Worm (Caenorhabditis elegans) whole organism, young adult: ENCODE data around the gene clec-238.

Experiments used
- B0261.1 ChIP-seq: sonication (generic microtip); optimal IDR thresholded peaks from 2 replicates; lab custom pipeline; 2016; ENCODE audit warnings: mild to moderate bottlenecking, missing genetic modification characterization, moderate library complexity, missing compliant biosample characterization
- C06A6.2 ChIP-seq: fragments of 200-800 bp; sonication (Bioruptor generic); conservative IDR thresholded peaks from 2 replicates; pipeline ENCODE4 v1.3.6; 2022; ENCODE audit warnings: missing genetic modification characterization, missing compliant biosample characterization
- F22D6.2 ChIP-seq: sonication (generic microtip); optimal IDR thresholded peaks from 2 replicates; lab custom pipeline; 2016; ENCODE audit warnings: mild to moderate bottlenecking, missing genetic modification characterization, missing compliant biosample characterization
- F37B4.10 ChIP-seq: fragments of 200-800 bp; sonication (Bioruptor generic); IDR thresholded peaks from 2 replicates; pipeline ENCODE4 v1.3.6; 2022; ENCODE audit warnings: missing genetic modification characterization, missing compliant biosample characterization
- F55B11.4 ChIP-seq: sonication (generic microtip); optimal IDR thresholded peaks from 2 replicates; lab custom pipeline; 2016; ENCODE audit warnings: missing compliant biosample characterization, missing genetic modification characterization, borderline replicate concordance; ENCODE audit not compliant: insufficient read depth
- F57A8.1 ChIP-seq: fragments of 200-800 bp; sonication (Bioruptor generic); optimal IDR thresholded peaks from 2 replicates; lab custom pipeline; 2018; ENCODE audit warnings: mild to moderate bottlenecking, missing genetic modification characterization, moderate library complexity, missing compliant biosample characterization
- F57C9.4 ChIP-seq: sonication (generic microtip); optimal IDR thresholded peaks from 2 replicates; lab custom pipeline; 2017; ENCODE audit warnings: mild to moderate bottlenecking, missing genetic modification characterization, missing compliant biosample characterization
- T07F8.4 ChIP-seq: sonication (generic microtip); optimal IDR thresholded peaks from 2 replicates; lab custom pipeline; 2016; ENCODE audit warnings: mild to moderate bottlenecking, missing genetic modification characterization, moderate library complexity, missing compliant biosample characterization
- Y56A3A.18 ChIP-seq: fragments of 200-800 bp; sonication (Bioruptor generic); IDR thresholded peaks from 2 replicates; pipeline ENCODE4 v1.3.6; 2022; ENCODE audit warnings: missing genetic modification reagents, missing genetic modification characterization, missing compliant biosample characterization
- Y95B8A.8 ChIP-seq: fragments of 200-800 bp; sonication (Bioruptor generic); IDR thresholded peaks from 2 replicates; pipeline ENCODE4 v1.3.6; 2022; ENCODE audit warnings: missing genetic modification reagents, missing genetic modification characterization, missing compliant biosample characterization
- akir-1 ChIP-seq: fragments of 200-800 bp; sonication (Bioruptor generic); optimal IDR thresholded peaks from 2 replicates; lab custom pipeline; 2018; ENCODE audit warnings: mild to moderate bottlenecking, missing genetic modification characterization, moderate library complexity, missing compliant biosample characterization
- attf-3 ChIP-seq: fragments of 200-800 bp; sonication (Bioruptor generic); conservative IDR thresholded peaks from 2 replicates; pipeline ENCODE4 v1.3.6; 2022; ENCODE audit warnings: missing genetic modification reagents, missing genetic modification characterization, missing compliant biosample characterization
- bed-2 ChIP-seq: fragments of 200-800 bp; sonication (Bioruptor generic); IDR thresholded peaks from 2 replicates; pipeline ENCODE4 v1.3.6; 2022; ENCODE audit warnings: missing genetic modification reagents, missing genetic modification characterization, missing compliant biosample characterization
- ceh-27 ChIP-seq: fragments of 200-800 bp; sonication (Bioruptor generic); optimal IDR thresholded peaks from 2 replicates; lab custom pipeline; 2018; ENCODE audit warnings: mild to moderate bottlenecking, missing genetic modification characterization, moderate library complexity, missing compliant biosample characterization
- ceh-79 ChIP-seq: sonication (generic microtip); optimal IDR thresholded peaks from 2 replicates; lab custom pipeline; 2017; ENCODE audit warnings: mild to moderate bottlenecking, missing genetic modification characterization, missing compliant biosample characterization
- chd-7 ChIP-seq: sonication (generic microtip); optimal IDR thresholded peaks from 2 replicates; lab custom pipeline; 2016; ENCODE audit warnings: mild to moderate bottlenecking, missing genetic modification characterization, moderate library complexity, missing compliant biosample characterization
- efl-1 ChIP-seq: fragments of 150-350 bp; optimal IDR thresholded peaks from 2 replicates; lab custom pipeline; 2014; ENCODE audit warnings: missing biosample characterization, missing genetic modification reagents, missing genetic modification characterization
- egl-18 ChIP-seq: fragments of 200-800 bp; sonication (Bioruptor generic); IDR thresholded peaks from 2 replicates; pipeline ENCODE4 v1.3.6; 2022; ENCODE audit warnings: missing genetic modification reagents, missing genetic modification characterization, missing compliant biosample characterization
- egl-44 ChIP-seq: fragments of 200-800 bp; sonication (Bioruptor generic); IDR thresholded peaks from 2 replicates; pipeline ENCODE4 v1.3.6; 2022; ENCODE audit warnings: missing genetic modification reagents, missing genetic modification characterization, missing compliant biosample characterization
- ets-4 ChIP-seq: fragments of 200-800 bp; sonication (Bioruptor generic); optimal IDR thresholded peaks from 2 replicates; lab custom pipeline; 2018; ENCODE audit warnings: mild to moderate bottlenecking, missing genetic modification characterization, missing compliant biosample characterization
- hmg-1.2 ChIP-seq: fragments of 200-800 bp; sonication (Bioruptor generic); IDR thresholded peaks from 2 replicates; pipeline ENCODE4 v1.3.6; 2022; ENCODE audit warnings: missing genetic modification reagents, missing genetic modification characterization, missing compliant biosample characterization
- hsf-1 ChIP-seq: fragments of 200-800 bp; sonication (Bioruptor generic); IDR thresholded peaks from 2 replicates; pipeline ENCODE4 v1.3.6; 2022; ENCODE audit warnings: missing genetic modification reagents, missing genetic modification characterization, missing compliant biosample characterization
- lin-40 ChIP-seq: sonication (generic microtip); optimal IDR thresholded peaks from 2 replicates; lab custom pipeline; 2016; ENCODE audit warnings: missing genetic modification characterization, mild to moderate bottlenecking, missing compliant biosample characterization, missing genotype, missing genetic modification reagents
- mxl-1 ChIP-seq: sonication (generic microtip); optimal IDR thresholded peaks from 2 replicates; lab custom pipeline; 2016; ENCODE audit warnings: missing genetic modification characterization, missing compliant biosample characterization
- nfya-1 ChIP-seq: sonication (generic microtip); optimal IDR thresholded peaks from 2 replicates; lab custom pipeline; 2017; ENCODE audit warnings: antibody characterized with exemption, missing compliant biosample characterization, missing genetic modification characterization, borderline replicate concordance; ENCODE audit not compliant: insufficient read depth
- nhr-80 ChIP-seq: sonication (generic microtip); optimal IDR thresholded peaks from 2 replicates; lab custom pipeline; 2016; ENCODE audit warnings: missing genetic modification characterization, missing compliant biosample characterization
- rcor-1 ChIP-seq: fragments of 200-800 bp; sonication (Bioruptor generic); IDR thresholded peaks from 2 replicates; pipeline ENCODE4 v1.3.6; 2022; ENCODE audit warnings: missing genetic modification reagents, missing genetic modification characterization, missing compliant biosample characterization
- rec-8 ChIP-seq, 2 experiments: sonication (generic microtip); optimal IDR thresholded peaks; 2 replicates each; lab custom pipeline; 2016; ENCODE audit warnings: mild to moderate bottlenecking in 2 of 2, missing genetic modification characterization in 2 of 2, missing genetic modification reagents in 2 of 2, missing genotype in 2 of 2, missing biosample characterization in 1 of 2, missing compliant biosample characterization in 1 of 2, moderate library complexity in 1 of 2
- rpc-1 ChIP-seq, 2 experiments: fragments of 150-350 bp in 1 of 2; sonication (generic microtip) in 1 of 2; optimal IDR thresholded peaks; 2 replicates each; lab custom pipeline; 2014 to 2018; ENCODE audit warnings: missing biosample characterization in 1 of 2, missing genetic modification characterization in 1 of 2, missing genetic modification reagents in 1 of 2, missing genotype in 1 of 2
- sdz-38 ChIP-seq: sonication (generic microtip); optimal IDR thresholded peaks from 2 replicates; lab custom pipeline; 2016; ENCODE audit warnings: missing genotype, missing genetic modification characterization, missing compliant biosample characterization
- snpc-1.3 ChIP-seq: sonication (generic microtip); optimal IDR thresholded peaks from 2 replicates; lab custom pipeline; 2017; ENCODE audit warnings: missing genetic modification characterization, mild to moderate bottlenecking, missing compliant biosample characterization, antibody characterized with exemption, moderate library complexity, missing genotype, missing genetic modification reagents; ENCODE audit not compliant: insufficient read depth
- tbp1 ChIP-seq: fragments of 200-800 bp; sonication (Bioruptor generic); optimal IDR thresholded peaks from 2 replicates; lab custom pipeline; 2018; ENCODE audit warnings: mild to moderate bottlenecking, missing genetic modification characterization, missing compliant biosample characterization
- tbx-9 ChIP-seq: sonication (generic microtip); optimal IDR thresholded peaks from 2 replicates; lab custom pipeline; 2016; ENCODE audit warnings: borderline replicate concordance, missing genetic modification characterization, inconsistent platforms, missing compliant biosample characterization
- unc-62 ChIP-seq: fragments of 150-350 bp; optimal IDR thresholded peaks from 2 replicates; lab custom pipeline; 2014; ENCODE audit warnings: missing biosample characterization, missing genetic modification reagents, missing genetic modification characterization
- zfh-2 ChIP-seq: fragments of 200-800 bp; sonication (Bioruptor generic); conservative IDR thresholded peaks from 2 replicates; pipeline ENCODE4 v1.3.6; 2022; ENCODE audit warnings: missing genetic modification reagents, missing genetic modification characterization, missing compliant biosample characterization
- ztf-22 ChIP-seq: fragments of 200-800 bp; sonication (Bioruptor generic); optimal IDR thresholded peaks from 2 replicates; lab custom pipeline; 2018; ENCODE audit warnings: mild to moderate bottlenecking, missing genetic modification characterization, moderate library complexity, missing compliant biosample characterization
- ztf-25 ChIP-seq: fragments of 200-800 bp; sonication (Bioruptor generic); IDR thresholded peaks from 2 replicates; pipeline ENCODE4 v1.3.6; 2022; ENCODE audit warnings: missing genetic modification reagents, missing genetic modification characterization, missing compliant biosample characterization
- ztf-28 ChIP-seq: fragments of 200-800 bp; sonication (Bioruptor generic); IDR thresholded peaks from 2 replicates; pipeline ENCODE4 v1.3.6; 2022; ENCODE audit warnings: missing genetic modification reagents, missing genetic modification characterization, missing compliant biosample characterization

The clec-238 gene

DNA sequence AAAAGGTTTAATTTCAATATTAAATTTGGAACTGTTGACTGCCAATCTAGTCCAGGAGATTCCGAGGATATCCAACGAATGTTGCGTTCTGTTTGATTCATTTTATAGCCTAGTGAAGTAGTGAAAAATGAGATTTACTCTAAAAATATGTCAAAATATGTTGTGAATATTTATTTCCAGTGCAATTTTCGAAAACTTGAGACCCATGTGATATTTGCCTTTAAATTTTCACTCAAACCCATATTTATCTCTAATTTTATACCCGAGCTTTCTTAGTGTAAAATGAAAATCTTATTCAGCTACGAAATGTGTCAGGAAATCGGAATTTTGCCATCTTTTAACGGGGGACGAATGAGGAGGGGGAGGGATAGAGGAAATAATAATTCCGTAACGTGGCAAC is 41.7 kb upstream of the clec-238 start, which contains the start of gene F09C6.16:
Gene F09C6.16 (minus strand): TSS at position 101 of the 400 bp plus-strand sequence.
- TF ChIP-seq bed-2 (GFP tag; lab: Robert Waterston, UW) (no peak), Y95B8A.8 (GFP tag; lab: Robert Waterston, UW) (no peak), chd-7 (no peak), nfya-1 (tag; lab: Kevin White, UChicago) (no peak), ceh-27 (GFP tag; lab: Kevin White, UChicago) (no peak), hsf-1 (GFP tag; lab: Robert Waterston, UW) (no peak), egl-44 (GFP tag; lab: Robert Waterston, UW) (no peak), B0261.1 (no peak)

- TF ChIP-seq hmg-1.2 (GFP tag; lab: Robert Waterston, UW) (peak; percentile 12; the same call in 1 of the 2 replicates), lin-40 (tag; lab: Kevin White, UChicago) (no peak), snpc-1.3 (tag; lab: Kevin White, UChicago) (no peak)
These were observed 40.7 kb upstream of the clec-238 start for ce11 chrV:16910864-16911263.

DNA sequence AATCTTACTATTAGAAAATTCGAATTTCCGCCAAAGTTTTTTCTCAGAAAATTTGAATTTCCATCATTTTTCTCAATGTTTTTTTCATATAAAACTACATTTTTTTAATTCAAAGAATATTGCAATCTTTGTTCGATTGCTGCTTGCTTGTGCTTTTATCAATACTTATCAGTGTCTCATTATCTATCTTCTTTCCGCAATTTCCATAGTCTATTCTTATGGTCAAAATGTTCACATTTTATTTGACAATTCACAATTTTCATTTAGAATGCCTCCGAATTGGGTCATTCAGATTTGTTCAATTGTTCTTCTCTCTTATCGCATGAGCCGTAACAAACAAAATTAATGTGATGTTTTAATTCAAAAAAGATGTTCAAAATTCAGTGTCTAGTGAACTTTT is 40.3 kb upstream of the clec-238 start:
- TF ChIP-seq ztf-22 (GFP tag; lab: Kevin White, UChicago) (no peak), nhr-80 (tag; lab: Kevin White, UChicago) (peak; percentile 36)
- TF ChIP-seq, all 124 proteins: peak for 1

DNA sequence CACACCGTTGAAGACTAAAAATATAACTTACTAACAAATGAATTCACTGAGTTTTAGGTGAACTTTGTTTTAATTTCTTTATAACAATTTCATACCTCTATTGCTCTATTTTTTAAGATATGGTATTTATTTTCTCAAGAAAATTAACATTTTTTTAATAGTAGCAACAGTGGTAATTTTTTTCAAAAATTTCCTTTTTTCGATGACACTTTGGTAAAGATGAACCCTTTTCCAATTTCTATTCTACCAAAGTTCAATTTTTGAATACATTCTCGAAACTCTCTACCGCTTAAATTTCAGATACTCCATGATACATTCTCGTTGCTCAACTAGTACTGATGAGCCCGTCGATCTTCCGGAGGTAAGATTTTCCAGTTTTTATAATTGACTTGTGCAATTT is 39.7 kb upstream of the clec-238 start, which contains the start of gene nhr-116:
Gene nhr-116 (plus strand): TSS at position 301 of the 400 bp plus-strand sequence.
- TF ChIP-seq F22D6.2 (tag; lab: Kevin White, UChicago) = no peak
- no peak for TF ChIP-seq tbp1 (GFP tag; lab: Kevin White, UChicago)
- no peak for TF ChIP-seq ceh-79
- no peak for TF ChIP-seq C06A6.2 (GFP tag; lab: Robert Waterston, UW)
- no peak for TF ChIP-seq egl-18 (GFP tag; lab: Robert Waterston, UW)
- TF ChIP-seq rcor-1 (GFP tag; lab: Robert Waterston, UW) = no peak
- no peak for TF ChIP-seq ztf-25 (GFP tag; lab: Robert Waterston, UW)
- TF ChIP-seq F57C9.4 (tag; lab: Kevin White, UChicago) = no peak
- no peak for TF ChIP-seq sdz-38 (tag; lab: Kevin White, UChicago)
- no peak for TF ChIP-seq mxl-1 (tag; lab: Kevin White, UChicago)

DNA sequence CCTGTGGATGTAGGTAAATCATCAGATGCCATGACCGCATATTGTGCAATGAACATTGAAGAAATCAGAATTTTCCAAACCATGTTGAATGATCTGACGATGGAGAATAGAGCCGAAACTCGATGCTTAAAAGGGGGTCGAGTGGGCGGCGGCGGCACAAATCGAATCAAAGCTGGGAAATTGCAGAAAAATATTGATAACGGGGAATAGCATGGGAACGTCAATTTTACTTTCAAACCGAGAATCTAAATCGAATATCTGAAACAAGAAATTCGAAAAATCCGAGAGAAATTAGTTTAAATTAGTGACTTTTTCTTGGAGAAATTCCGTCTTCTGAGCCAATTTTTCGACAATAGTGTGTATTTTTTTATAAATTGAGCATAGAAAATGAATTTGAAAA is 35.5 kb upstream of the clec-238 start, which contains the start of gene F09C6.10:
Gene F09C6.10 (minus strand): TSS at position 101 of the 400 bp plus-strand sequence.
- TF ChIP-seq zfh-2 (no peak), rpc-1 (optimal IDR thresholded peaks at IDR 0.05; lab: Kevin White, UChicago) (no peak), rpc-1 (tag; optimal IDR thresholded peaks at IDR 0.05; lab: Kevin White, UChicago) (no peak), tbx-9 (tag; lab: Kevin White, UChicago) (no peak), attf-3 (GFP tag; lab: Robert Waterston, UW) (no peak), ztf-28 (no peak), ets-4 (no peak), unc-62 (GFP tag; lab: Kevin White, UChicago) (no peak), F37B4.10 (GFP tag; lab: Robert Waterston, UW) (no peak), sdz-38 (tag; lab: Kevin White, UChicago) (no peak), rec-8 (tag; optimal IDR thresholded peaks at IDR 0.05; lab: Kevin White, UChicago) (no peak), efl-1 (GFP tag; lab: Kevin White, UChicago) (no peak), egl-18 (GFP tag; lab: Robert Waterston, UW) (no peak), T07F8.4 (tag; lab: Kevin White, UChicago) (no peak), F57A8.1 (GFP tag; lab: Kevin White, UChicago) (no peak), C06A6.2 (GFP tag; lab: Robert Waterston, UW) (no peak), akir-1 (GFP tag; lab: Kevin White, UChicago) (no peak), F55B11.4 (tag; lab: Kevin White, UChicago) (no peak), Y56A3A.18 (no peak), nhr-80 (tag; lab: Kevin White, UChicago) (no peak)
